Fruit fly (Drosophila melanogaster): ENCODE results near the gene RpS8.

DNA sequence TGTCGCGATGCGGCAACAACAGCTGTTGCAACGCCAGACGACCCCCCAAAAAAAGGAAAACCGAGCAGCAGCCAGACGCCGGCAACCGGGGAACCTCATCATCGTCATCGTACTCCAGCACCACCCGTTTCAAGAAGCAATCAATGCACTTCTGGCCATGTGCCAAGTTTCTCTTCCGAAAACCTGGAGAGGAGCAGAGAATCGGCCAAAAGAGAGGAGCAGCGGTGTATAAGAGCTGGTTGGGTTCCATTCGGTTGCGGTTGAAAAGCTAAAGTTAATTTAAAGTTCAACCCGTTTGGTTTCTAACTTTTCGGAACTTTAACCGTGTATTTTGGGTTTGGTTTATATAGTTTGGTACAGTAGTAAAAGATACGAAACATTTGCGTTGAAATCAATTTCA lies 14.8 kb downstream of the RpS8 start:
- no peak for TF ChIP-seq br (GFP tag; optimal IDR thresholded peaks at IDR 0.05)
- no peak for TF ChIP-seq psq (GFP tag; optimal IDR thresholded peaks at IDR 0.05)
- TF ChIP-seq Rel (GFP tag; optimal IDR thresholded peaks at IDR 0.05), result no peak
- no peak for TF ChIP-seq Rel (tag; optimal IDR thresholded peaks at IDR 0.05)
- TF ChIP-seq Dfd (GFP tag; optimal IDR thresholded peaks at IDR 0.05), result no peak

All from whole organism, wandering third instar larva.